Worm (Caenorhabditis elegans) whole organism, mixed stage, embryonic: Measurements from ENCODE around the gene T07E3.2.

Experiments
- M03D4.4 ChIP-seq: sonication (generic microtip); optimal IDR thresholded peaks from 2 replicates; lab custom pipeline; 2017; ENCODE audit warnings: mild to moderate bottlenecking, missing genetic modification characterization, missing compliant biosample characterization
- bed-3 ChIP-seq: fragments of 200-800 bp; sonication (Bioruptor generic); optimal IDR thresholded peaks from 3 replicates; lab custom pipeline; 2018; ENCODE audit warnings: mild to moderate bottlenecking, missing genetic modification characterization, moderate library complexity, missing compliant biosample characterization
- blmp-1 ChIP-seq: fragments of 150-350 bp; optimal IDR thresholded peaks from 2 replicates; lab custom pipeline; 2014; ENCODE audit warnings: missing biosample characterization, missing genetic modification characterization
- ceh-39 ChIP-seq: fragments of 150-350 bp; optimal IDR thresholded peaks from 2 replicates; lab custom pipeline; 2014; ENCODE audit warnings: missing biosample characterization, missing genetic modification characterization
- ceh-43 ChIP-seq: fragments of 200-800 bp; sonication (Bioruptor generic); optimal IDR thresholded peaks from 2 replicates; lab custom pipeline; 2018; ENCODE audit warnings: mild to moderate bottlenecking, missing genetic modification characterization, moderate library complexity, missing compliant biosample characterization
- ceh-83 ChIP-seq: fragments of 200-800 bp; sonication (Bioruptor generic); optimal IDR thresholded peaks from 2 replicates; lab custom pipeline; 2018; ENCODE audit warnings: mild to moderate bottlenecking, missing genetic modification characterization, missing compliant biosample characterization
- ces-1 ChIP-seq: fragments of 150-350 bp; optimal IDR thresholded peaks from 2 replicates; lab custom pipeline; 2014; ENCODE audit warnings: missing biosample characterization, missing genetic modification reagents, missing genetic modification characterization
- cnd-1 ChIP-seq: fragments of 200-800 bp; sonication (Bioruptor generic); optimal IDR thresholded peaks from 2 replicates; lab custom pipeline; 2018; ENCODE audit warnings: mild to moderate bottlenecking, missing genetic modification characterization, missing compliant biosample characterization
- drap-1 ChIP-seq: fragments of 200-800 bp; sonication (Bioruptor generic); optimal IDR thresholded peaks from 3 replicates; lab custom pipeline; 2018; ENCODE audit warnings: mild to moderate bottlenecking, missing genetic modification characterization, missing compliant biosample characterization
- flh-1 ChIP-seq: fragments of 200-800 bp; sonication (Bioruptor generic); optimal IDR thresholded peaks from 2 replicates; lab custom pipeline; 2018; ENCODE audit warnings: mild to moderate bottlenecking, missing genetic modification characterization, moderate library complexity, missing compliant biosample characterization
- ham-2 ChIP-seq: fragments of 200-800 bp; sonication (Bioruptor generic); optimal IDR thresholded peaks from 2 replicates; lab custom pipeline; 2018; ENCODE audit warnings: mild to moderate bottlenecking, missing genetic modification characterization, missing compliant biosample characterization
- hlh-1 ChIP-seq: fragments of 150-350 bp; optimal IDR thresholded peaks from 2 replicates; lab custom pipeline; 2014; ENCODE audit warnings: missing biosample characterization, missing genetic modification reagents, missing genetic modification characterization
- lin-13 ChIP-seq: fragments of 150-350 bp; optimal IDR thresholded peaks from 2 replicates; lab custom pipeline; 2014; ENCODE audit warnings: missing biosample characterization, missing genetic modification characterization
- lin-32 ChIP-seq: fragments of 200-800 bp; sonication (Bioruptor generic); optimal IDR thresholded peaks from 2 replicates; lab custom pipeline; 2018; ENCODE audit warnings: mild to moderate bottlenecking, missing genetic modification characterization, missing compliant biosample characterization
- lsy-2 ChIP-seq: fragments of 150-350 bp; optimal IDR thresholded peaks from 2 replicates; lab custom pipeline; 2014; ENCODE audit warnings: missing biosample characterization, missing genetic modification characterization
- mab-5 ChIP-seq: fragments of 150-350 bp; optimal IDR thresholded peaks from 2 replicates; lab custom pipeline; 2014; ENCODE audit warnings: missing biosample characterization, missing genetic modification characterization
- mep-1 ChIP-seq: fragments of 150-350 bp; optimal IDR thresholded peaks from 2 replicates; lab custom pipeline; 2017; ENCODE audit warnings: missing biosample characterization, missing genetic modification reagents, missing genetic modification characterization, inconsistent platforms
- nhr-2 ChIP-seq: fragments of 150-350 bp; optimal IDR thresholded peaks from 2 replicates; lab custom pipeline; 2014; ENCODE audit warnings: missing biosample characterization, missing genetic modification characterization
- nhr-237 ChIP-seq: fragments of 150-350 bp; optimal IDR thresholded peaks from 2 replicates; lab custom pipeline; 2014; ENCODE audit warnings: missing biosample characterization, missing genetic modification characterization
- nhr-28 ChIP-seq: fragments of 150-350 bp; optimal IDR thresholded peaks from 2 replicates; lab custom pipeline; 2014; ENCODE audit warnings: missing biosample characterization, missing genetic modification characterization
- nhr-76 ChIP-seq: sonication (generic microtip); optimal IDR thresholded peaks from 2 replicates; lab custom pipeline; 2017; ENCODE audit warnings: missing biosample characterization, missing genetic modification characterization
- pha-4 ChIP-seq: fragments of 150-350 bp; optimal IDR thresholded peaks from 2 replicates; lab custom pipeline; 2018; ENCODE audit warnings: missing biosample characterization, missing genetic modification reagents, missing genetic modification characterization
- sem-2 ChIP-seq: fragments of 200-800 bp; sonication (Bioruptor generic); optimal IDR thresholded peaks from 2 replicates; lab custom pipeline; 2018; ENCODE audit warnings: mild to moderate bottlenecking, missing genetic modification characterization, missing compliant biosample characterization
- snpc-4 ChIP-seq: fragments of 150-350 bp; optimal IDR thresholded peaks from 2 replicates; lab custom pipeline; 2014; ENCODE audit warnings: missing biosample characterization, missing genetic modification characterization
- sptf-1 ChIP-seq: sonication (generic microtip); optimal IDR thresholded peaks from 2 replicates; lab custom pipeline; 2017; ENCODE audit warnings: mild to moderate bottlenecking, missing genetic modification characterization, moderate library complexity, missing compliant biosample characterization
- tbx-8 ChIP-seq: fragments of 200-800 bp; sonication (Bioruptor generic); optimal IDR thresholded peaks from 2 replicates; lab custom pipeline; 2018; ENCODE audit warnings: mild to moderate bottlenecking, missing genetic modification characterization, moderate library complexity, missing compliant biosample characterization
- unc-120 ChIP-seq: sonication (generic microtip); optimal IDR thresholded peaks from 2 replicates; lab custom pipeline; 2017; ENCODE audit warnings: missing genetic modification characterization, missing compliant biosample characterization; ENCODE audit not compliant: poor library complexity, severe bottlenecking
- unc-39 ChIP-seq: fragments of 150-350 bp; optimal IDR thresholded peaks from 2 replicates; lab custom pipeline; 2014; ENCODE audit warnings: missing biosample characterization, missing genetic modification characterization
- unc-62 ChIP-seq: fragments of 150-350 bp; optimal IDR thresholded peaks from 2 replicates; lab custom pipeline; 2014; ENCODE audit warnings: missing biosample characterization, missing genetic modification reagents, missing genetic modification characterization
- zip-8 ChIP-seq: fragments of 150-350 bp; optimal IDR thresholded peaks from 2 replicates; lab custom pipeline; 2014; ENCODE audit warnings: missing biosample characterization, missing genetic modification characterization
- ztf-11 ChIP-seq: fragments of 150-350 bp; optimal IDR thresholded peaks from 2 replicates; lab custom pipeline; 2014; ENCODE audit warnings: missing biosample characterization, missing genetic modification characterization

T07E3.2 gene

ce11 chrIII:6906409-6906808 lies at the start of gene T07E3.2:
TSS of gene T07E3.2 (plus strand) at chrIII:6906709.
- TF ChIP-seq sptf-1 (tag; lab: Kevin White, UChicago), result no peak
- TF ChIP-seq mab-5 (tag; lab: Kevin White, UChicago), result no peak
- TF ChIP-seq M03D4.4 (tag; lab: Kevin White, UChicago), result no peak
- TF ChIP-seq zip-8 (tag; lab: Kevin White, UChicago), result no peak
- no peak for TF ChIP-seq ces-1 (GFP tag; lab: Kevin White, UChicago)
- no peak for TF ChIP-seq lsy-2 (tag; lab: Kevin White, UChicago)
- no peak for TF ChIP-seq blmp-1 (tag; lab: Kevin White, UChicago)
- TF ChIP-seq ceh-83 (GFP tag; lab: Kevin White, UChicago), result no peak
- no peak for TF ChIP-seq pha-4 (tag; lab: Kevin White, UChicago)
- TF ChIP-seq lin-13, result no peak
- TF ChIP-seq lin-32 (GFP tag; lab: Kevin White, UChicago), result no peak
- TF ChIP-seq nhr-76 (tag; lab: Kevin White, UChicago), result no peak
- no peak for TF ChIP-seq sem-2 (GFP tag; lab: Kevin White, UChicago)
- no peak for TF ChIP-seq ztf-11 (tag; lab: Kevin White, UChicago)
- TF ChIP-seq nhr-2 (tag; lab: Kevin White, UChicago), result no peak
- TF ChIP-seq nhr-237 (tag; lab: Kevin White, UChicago), result no peak
- TF ChIP-seq flh-1 (GFP tag; lab: Kevin White, UChicago), result no peak
- TF ChIP-seq ceh-39 (tag; lab: Kevin White, UChicago), result no peak
- TF ChIP-seq cnd-1 (tag; lab: Kevin White, UChicago), result no peak
- no peak for TF ChIP-seq snpc-4 (tag; lab: Kevin White, UChicago)

DNA sequence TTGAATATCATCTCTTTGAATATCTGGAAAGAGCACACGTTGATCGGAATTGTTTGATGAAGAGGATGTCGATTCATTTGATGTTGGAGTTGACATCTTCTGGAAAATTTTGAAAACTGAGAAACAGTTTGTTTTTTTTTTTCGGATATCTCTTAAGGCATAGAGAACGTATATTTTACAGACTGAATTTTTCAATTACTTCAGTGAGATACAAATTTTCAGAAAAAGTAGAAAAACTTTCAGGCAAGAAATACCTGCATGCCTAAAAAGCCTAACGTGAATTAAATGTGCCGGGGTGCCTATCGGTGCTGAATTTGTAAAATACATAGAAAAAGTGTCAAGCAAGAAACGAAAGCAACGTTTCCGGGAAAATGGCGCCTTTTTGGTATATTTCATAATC lies 49.8 kb upstream of the T07E3.2 start, which contains the start of gene zak-1:
TSS of gene zak-1 (minus strand) at position 101 of the 400 bp plus-strand sequence.
- TF ChIP-seq ham-2 (GFP tag; lab: Kevin White, UChicago), result no peak
- no peak for TF ChIP-seq sem-2 (GFP tag; lab: Kevin White, UChicago)
- TF ChIP-seq unc-62, result no peak
- no peak for TF ChIP-seq mep-1 (tag; lab: Kevin White, UChicago)
- no peak for TF ChIP-seq lin-13

ce11 chrIII:6857390-6857848 lies 49.1 kb upstream of the T07E3.2 start:
- TF ChIP-seq nhr-2 (tag; lab: Kevin White, UChicago) (no peak), lin-32 (GFP tag; lab: Kevin White, UChicago) (no peak), ceh-43 (no peak), nhr-28 (tag; lab: Kevin White, UChicago) (no peak), ces-1 (GFP tag; lab: Kevin White, UChicago) (no peak), nhr-237 (tag; lab: Kevin White, UChicago) (no peak), hlh-1 (no peak), lsy-2 (tag; lab: Kevin White, UChicago) (no peak), drap-1 (GFP tag; lab: Kevin White, UChicago) (no peak)

- TF ChIP-seq sptf-1 (tag; lab: Kevin White, UChicago) (no peak), nhr-28 (tag; lab: Kevin White, UChicago) (no peak), unc-62 (no peak), flh-1 (GFP tag; lab: Kevin White, UChicago) (no peak), ceh-83 (GFP tag; lab: Kevin White, UChicago) (no peak), nhr-237 (tag; lab: Kevin White, UChicago) (no peak), tbx-8 (GFP tag; lab: Kevin White, UChicago) (no peak)
Measured at ce11 chrIII:6859482-6859881, 47.0 kb upstream of the T07E3.2 start, which contains the start of gene clec-158. TSS of gene clec-158 (minus strand) at chrIII:6859582.

- peak; percentile 47 for TF ChIP-seq blmp-1 (tag; lab: Kevin White, UChicago)
- TF ChIP-seq zip-8 (tag; lab: Kevin White, UChicago), result no peak
Measured at ce11 chrIII:6863901-6864300, 42.6 kb upstream of the T07E3.2 start, which contains the start of gene sma-3. TSS of gene sma-3 (minus strand) at chrIII:6863968.

ce11 chrIII:6869268-6869667 lies 37.2 kb upstream of the T07E3.2 start, which contains the start of the genes cra-1 and kbp-1:
TSS of gene cra-1 (minus strand) at chrIII:6869460.
TSS of gene kbp-1 (plus strand) at chrIII:6869633.
- TF ChIP-seq mep-1 (tag; lab: Kevin White, UChicago) (peak; percentile 58), lsy-2 (tag; lab: Kevin White, UChicago) (peak; percentile 48), sem-2 (GFP tag; lab: Kevin White, UChicago) (no peak), lin-13 (peak; percentile 11), unc-120 (tag; lab: Kevin White, UChicago) (peak; percentile 85), unc-39 (no peak), bed-3 (GFP tag; lab: Kevin White, UChicago) (no peak)
- TF ChIP-seq, all 35 proteins: peak for 4
